Worm (Caenorhabditis elegans) whole organism, young adult: ENCODE measurements around the gene tir-1.

ENCODE experiments used
- ama-1 ChIP-seq, 3 experiments: fragments of 150-350 bp in 1 of 3; sonication (generic microtip) in 2 of 3; optimal IDR thresholded peaks; 2 replicates each; lab custom pipeline; 2014 to 2018; ENCODE audit warnings: missing biosample characterization in 2 of 3, missing genetic modification characterization in 2 of 3, missing genetic modification reagents in 2 of 3
- bed-1 ChIP-seq: fragments of 200-800 bp; sonication (Bioruptor generic); IDR thresholded peaks from 2 replicates; pipeline ENCODE4 v1.3.6; 2022; ENCODE audit warnings: missing genetic modification reagents, missing genetic modification characterization, missing compliant biosample characterization
- ccch-3 ChIP-seq: fragments of 200-800 bp; sonication (Bioruptor generic); optimal IDR thresholded peaks from 2 replicates; lab custom pipeline; 2018; ENCODE audit warnings: mild to moderate bottlenecking, missing genetic modification characterization, missing compliant biosample characterization
- dpff-1 ChIP-seq: sonication (generic microtip); optimal IDR thresholded peaks from 2 replicates; lab custom pipeline; 2017; ENCODE audit warnings: mild to moderate bottlenecking, missing genetic modification characterization, missing compliant biosample characterization
- efl-1 ChIP-seq: fragments of 150-350 bp; optimal IDR thresholded peaks from 2 replicates; lab custom pipeline; 2014; ENCODE audit warnings: missing biosample characterization, missing genetic modification reagents, missing genetic modification characterization
- ets-4 ChIP-seq: fragments of 200-800 bp; sonication (Bioruptor generic); optimal IDR thresholded peaks from 2 replicates; lab custom pipeline; 2018; ENCODE audit warnings: mild to moderate bottlenecking, missing genetic modification characterization, missing compliant biosample characterization
- hlh-12 ChIP-seq: sonication (generic microtip); optimal IDR thresholded peaks from 2 replicates; lab custom pipeline; 2016; ENCODE audit warnings: missing genetic modification characterization, missing compliant biosample characterization
- lin-35 ChIP-seq, 3 experiments: fragments of 150-350 bp in 2 of 3; sonication (generic microtip) in 1 of 3; optimal IDR thresholded peaks; 2 replicates each; lab custom pipeline; 2014 to 2018; ENCODE audit warnings: missing biosample characterization in 3 of 3, missing genetic modification characterization in 3 of 3, missing genetic modification reagents in 3 of 3
- mes-4 ChIP-seq: sonication (generic microtip); optimal IDR thresholded peaks from 2 replicates; lab custom pipeline; 2016; ENCODE audit warnings: missing genotype, missing genetic modification characterization, missing compliant biosample characterization
- snpc-4 ChIP-seq, 5 experiments: fragments of 150-350 bp in 1 of 5; sonication (generic microtip) in 4 of 5; optimal IDR thresholded peaks; 2 replicates each; lab custom pipeline; 2014 to 2018; ENCODE audit warnings: missing genetic modification characterization in 5 of 5, missing biosample characterization in 3 of 5, antibody characterized with exemption in 2 of 5, mild to moderate bottlenecking in 2 of 5, missing compliant biosample characterization in 2 of 5, missing genotype in 2 of 5, moderate library complexity in 2 of 5, missing genetic modification reagents in 1 of 5
- unc-62 ChIP-seq: fragments of 150-350 bp; optimal IDR thresholded peaks from 2 replicates; lab custom pipeline; 2014; ENCODE audit warnings: missing biosample characterization, missing genetic modification reagents, missing genetic modification characterization

ce11 chrIII:3926116-3926515 is 24.7 kb upstream of the tir-1 start, which contains the start of gene ZK1058.9:
- no peak for TF ChIP-seq lin-35 (GFP tag; optimal IDR thresholded peaks at IDR 0.05; lab: Kevin White, UChicago)
- no peak for TF ChIP-seq unc-62
- TF ChIP-seq ccch-3 (GFP tag; lab: Kevin White, UChicago) = no peak
- TF ChIP-seq efl-1 (GFP tag; lab: Kevin White, UChicago) = no peak
- no peak for TF ChIP-seq bed-1
- no peak for TF ChIP-seq mes-4 (tag; lab: Kevin White, UChicago)
- no peak for TF ChIP-seq ama-1 (optimal IDR thresholded peaks at IDR 0.05; lab: Kevin White, UChicago)
- TF ChIP-seq ama-1 (GFP tag; optimal IDR thresholded peaks at IDR 0.05; lab: Kevin White, UChicago) = no peak
- no peak for TF ChIP-seq ets-4 (GFP tag; lab: Kevin White, UChicago)
- no peak for TF ChIP-seq dpff-1 (tag; lab: Kevin White, UChicago)
- TF ChIP-seq hlh-12 = no peak
- TF ChIP-seq snpc-4 (GFP tag; optimal IDR thresholded peaks at IDR 0.05; lab: Kevin White, UChicago) = no peak
- no peak for TF ChIP-seq snpc-4 (tag; optimal IDR thresholded peaks at IDR 0.05; lab: Kevin White, UChicago)
